Worm (Caenorhabditis elegans): ENCODE results near the gene kel-1.
"Not testable (repeated sequence)": the region's sequence is repeated elsewhere in the genome, so short reads cannot be mapped to it uniquely, and the experiment has no call there.

Gene kel-1

DNA sequence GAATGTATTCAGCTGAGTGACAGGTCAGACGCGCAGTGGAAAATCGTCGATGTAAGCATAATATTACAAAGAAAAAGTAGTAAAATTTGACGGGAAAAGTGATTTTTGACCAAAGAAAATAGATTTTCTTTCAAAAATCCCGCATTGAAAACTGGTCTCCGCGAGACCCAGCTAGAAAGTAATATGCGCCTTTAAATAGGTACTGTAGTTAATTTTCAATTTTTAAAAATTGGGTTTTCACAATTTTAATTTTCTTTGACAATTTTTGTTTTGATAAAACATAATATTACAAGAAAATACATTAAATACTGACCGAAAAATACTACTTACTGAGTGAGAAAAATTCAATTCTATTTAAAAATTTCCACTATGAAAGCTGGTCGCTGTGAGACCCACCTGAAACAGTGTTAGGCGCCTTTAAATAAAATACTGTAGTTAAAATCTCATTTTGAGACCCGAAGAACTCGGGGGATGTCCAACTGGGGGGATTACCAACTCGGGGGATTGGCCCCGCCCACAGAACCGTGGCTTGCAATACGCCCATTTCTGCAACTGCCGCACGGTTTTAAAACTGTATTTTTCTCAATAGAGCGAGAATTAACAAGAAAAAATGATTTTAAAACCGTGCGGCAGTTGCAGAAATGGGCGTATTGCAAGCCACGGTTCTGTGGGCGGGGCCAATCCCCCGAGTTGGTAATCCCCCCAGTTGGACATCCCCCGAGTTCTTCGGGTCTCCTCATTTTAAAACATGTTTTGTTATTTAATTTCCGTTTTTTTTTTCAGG is 6.6 kb downstream of the kel-1 start, which contains the start of gene tars-1:
tars-1 (minus strand) TSS at position 497 of the 784 bp plus-strand sequence.
- TF ChIP-seq nhr-19 (GFP tag; conservative IDR thresholded peaks at IDR 0.05) (0 out of 2 replicates have a peak, but pooled peaks have one; percentile 11), snu-23 (GFP tag; optimal IDR thresholded peaks at IDR 0.05) (peak; percentile 6), efl-1 (GFP tag; optimal IDR thresholded peaks at IDR 0.05 in 1 of 2) (peak in 1 of 2 experiments; percentile 23), nhr-90 (tag; optimal IDR thresholded peaks at IDR 0.05; ENCODE audit: poor library complexity) (peak; percentile 10), lsy-2 (tag; optimal IDR thresholded peaks at IDR 0.05) (peak in 1 of 2 experiments; percentile 14), nhr-71 (tag; optimal IDR thresholded peaks at IDR 0.05) (peak; percentile 12), lin-35 (GFP tag; optimal IDR thresholded peaks at IDR 0.05) (peak in 1 of 2 experiments; percentile 23)
- not testable (repeated sequence) for TF ChIP-seq efl-1 (optimal IDR thresholded peaks at IDR 0.05)

DNA sequence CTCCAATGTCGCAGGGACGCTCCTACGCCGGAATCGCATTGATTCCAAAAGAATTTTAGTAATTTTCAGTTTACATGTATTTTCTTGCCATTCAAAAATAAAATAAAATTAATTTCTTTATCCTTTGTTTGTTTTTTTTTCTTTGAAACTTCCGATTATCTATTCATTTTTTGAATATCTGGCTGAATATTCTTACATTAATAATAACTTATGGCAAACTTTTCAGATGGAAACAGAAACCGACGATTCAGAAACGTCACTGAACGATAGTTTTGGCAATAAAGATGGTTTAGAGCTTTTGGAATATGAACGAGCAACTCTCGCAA is 7.2 kb downstream of the kel-1 start, which contains the start of gene xpf-1:
xpf-1 (plus strand) TSS at position 227 of the 326 bp plus-strand sequence.
- TF ChIP-seq unc-62 (GFP tag; optimal IDR thresholded peaks at IDR 0.05) (no peak), ceh-88 (GFP tag; IDR thresholded peaks at IDR 0.05) (no peak), zip-4 (GFP tag; optimal IDR thresholded peaks at IDR 0.05) (no peak), ceh-82 (tag; optimal IDR thresholded peaks at IDR 0.05) (no peak)

DNA sequence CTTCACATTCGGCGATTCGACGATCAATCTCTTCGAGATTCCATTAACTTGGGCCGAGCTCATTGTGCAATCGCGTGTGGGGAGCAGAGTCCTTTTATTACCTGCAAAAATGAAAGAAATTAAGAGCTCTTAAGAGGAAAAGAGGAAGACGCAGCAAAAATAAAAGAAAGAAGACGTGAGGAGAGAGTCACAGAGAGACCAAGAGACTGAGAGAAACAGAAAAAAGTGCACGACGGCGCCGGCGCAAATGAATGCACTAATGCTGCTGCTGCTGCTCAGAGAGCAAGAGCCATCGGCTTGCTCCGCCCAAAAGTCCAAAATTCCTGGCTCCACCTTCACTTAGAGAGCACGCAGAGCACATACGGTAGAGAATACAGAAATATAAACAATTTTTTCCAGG is 11.5 kb downstream of the kel-1 start, which contains the start of gene inos-1:
inos-1 (minus strand) TSS at position 101 of the 400 bp plus-strand sequence.
- no peak for TF ChIP-seq fkh-8 (tag; optimal IDR thresholded peaks at IDR 0.05)
- TF ChIP-seq lin-39 (tag; optimal IDR thresholded peaks at IDR 0.05), result no peak
- TF ChIP-seq elt-2 (tag; optimal IDR thresholded peaks at IDR 0.05), result no peak
- TF ChIP-seq efl-1 (optimal IDR thresholded peaks at IDR 0.05), result no peak
- TF ChIP-seq efl-1 (GFP tag; optimal IDR thresholded peaks at IDR 0.05 in 1 of 2), result no peak
- no peak for TF ChIP-seq rnt-1 (tag; optimal IDR thresholded peaks at IDR 0.05)
- no peak for TF ChIP-seq lsy-2 (tag; optimal IDR thresholded peaks at IDR 0.05)
- no peak for TF ChIP-seq tbx-2 (tag; optimal IDR thresholded peaks at IDR 0.05)
- TF ChIP-seq pqm-1 (tag; optimal IDR thresholded peaks at IDR 0.05), result no peak
- no peak for TF ChIP-seq pag-3 (tag; optimal IDR thresholded peaks at IDR 0.05; ENCODE audit: borderline replicate concordance, insufficient read depth)
- no peak for TF ChIP-seq swsn-7 (tag; optimal IDR thresholded peaks at IDR 0.05)
- no peak for TF ChIP-seq mep-1 (tag; optimal IDR thresholded peaks at IDR 0.05)
- no peak for TF ChIP-seq lin-35 (GFP tag; optimal IDR thresholded peaks at IDR 0.05)
- no peak for TF ChIP-seq unc-98 (GFP tag; IDR thresholded peaks at IDR 0.05)
- no peak for TF ChIP-seq lir-3 (tag; optimal IDR thresholded peaks at IDR 0.05; ENCODE audit: poor library complexity)
- TF ChIP-seq zip-4 (GFP tag; optimal IDR thresholded peaks at IDR 0.05), result no peak
- TF ChIP-seq unc-62 (GFP tag; optimal IDR thresholded peaks at IDR 0.05), result no peak
- TF ChIP-seq ama-1 (optimal IDR thresholded peaks at IDR 0.05), result no peak

DNA sequence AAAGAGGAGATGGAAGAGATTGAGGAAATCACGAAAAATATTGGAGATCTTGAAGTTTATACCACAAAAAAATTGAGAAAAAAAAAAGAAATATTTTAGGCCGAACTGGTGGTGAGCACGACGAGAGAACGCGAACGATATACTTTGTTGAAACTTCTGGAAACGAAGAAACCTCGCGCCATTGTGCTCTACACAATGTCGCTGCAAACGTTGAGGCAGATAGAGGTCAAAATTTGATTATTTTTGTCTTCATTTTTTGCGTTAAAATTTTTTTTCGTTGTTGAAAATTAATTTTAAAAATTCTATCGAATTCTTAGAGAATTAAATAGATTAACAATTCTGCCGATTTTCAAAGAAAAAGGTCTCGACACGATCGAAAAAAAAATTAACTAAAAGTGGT is 11.9 kb downstream of the kel-1 start:
- no peak for TF ChIP-seq nhr-47 (tag; optimal IDR thresholded peaks at IDR 0.05)
- TF ChIP-seq elt-3 (tag; optimal IDR thresholded peaks at IDR 0.05), result no peak
- no peak for TF ChIP-seq C04F5.9 (tag; optimal IDR thresholded peaks at IDR 0.05)
- TF ChIP-seq unc-30 (tag; optimal IDR thresholded peaks at IDR 0.05), result no peak
- TF ChIP-seq egl-27 (tag; optimal IDR thresholded peaks at IDR 0.05), result no peak
- TF ChIP-seq zip-4 (GFP tag; optimal IDR thresholded peaks at IDR 0.05), result no peak
- TF ChIP-seq ztf-4 (tag; optimal IDR thresholded peaks at IDR 0.05), result no peak
- no peak for TF ChIP-seq fkh-8 (tag; optimal IDR thresholded peaks at IDR 0.05)
- TF ChIP-seq sup-37 (GFP tag; optimal IDR thresholded peaks at IDR 0.05), result no peak
- TF ChIP-seq pax-3 (tag; optimal IDR thresholded peaks at IDR 0.05), result no peak
- no peak for TF ChIP-seq nhr-20 (tag; optimal IDR thresholded peaks at IDR 0.05)
- TF ChIP-seq elt-2 (tag; optimal IDR thresholded peaks at IDR 0.05), result no peak
- no peak for TF ChIP-seq ces-1 (GFP tag; optimal IDR thresholded peaks at IDR 0.05)
